Fruit fly (Drosophila melanogaster) whole organism, wandering third instar larva: ENCODE measurements around the gene PsGEF.
A peak's percentile ranks its signal among the peaks of the same experiment; 100 is the strongest.

Experiments
- CG32264 ChIP-seq: fragments of 200-800 bp; sonication (Bioruptor generic); optimal IDR thresholded peaks from 2 replicates; lab custom pipeline; 2016; ENCODE audit warnings: missing biosample characterization, missing genetic modification characterization
- Myc ChIP-seq: fragments of >200 bp; optimal IDR thresholded peaks from 2 replicates; lab custom pipeline; 2017
- ey ChIP-seq: fragments of 200-800 bp; sonication (Bioruptor generic); optimal IDR thresholded peaks from 2 replicates; lab custom pipeline; 2016; ENCODE audit warnings: missing biosample characterization, missing genetic modification characterization
- fru ChIP-seq: fragments of 200-800 bp; sonication (Bioruptor generic); optimal IDR thresholded peaks from 3 replicates; lab custom pipeline; 2016; ENCODE audit warnings: missing biosample characterization, mild to moderate bottlenecking, missing genetic modification characterization
- psq ChIP-seq: fragments of 200-800 bp; sonication (Bioruptor generic); optimal IDR thresholded peaks from 3 replicates; lab custom pipeline; 2017; ENCODE audit warnings: missing biosample characterization, mild to moderate bottlenecking, missing genetic modification characterization, moderate library complexity
- sv ChIP-seq: fragments of 200-800 bp; sonication (Bioruptor generic); optimal IDR thresholded peaks from 3 replicates; lab custom pipeline; 2016; ENCODE audit warnings: missing biosample characterization, missing genetic modification characterization

dm6 chrX:2349510-2350227 lies 37.8 kb downstream of the PsGEF start:
- peak; percentile 20 for TF ChIP-seq Myc (lab: Kevin White, UChicago)
- TF ChIP-seq psq (GFP tag; lab: Kevin White, UChicago), result no peak
- no peak for TF ChIP-seq CG32264
- no peak for TF ChIP-seq sv (GFP tag; lab: Kevin White, UChicago)
- no peak for TF ChIP-seq fru (GFP tag; lab: Kevin White, UChicago)
- no peak for TF ChIP-seq ey
